Worm (Caenorhabditis elegans) whole organism, midembryonic: ENCODE measurements around the gene F25D1.3.

Experiments
- T22C8.4 ChIP-seq: fragments of 200-800 bp; sonication (Bioruptor generic); IDR thresholded peaks from 2 replicates; pipeline ENCODE4 v1.3.6; 2022; ENCODE audit warnings: missing genetic modification characterization, missing compliant biosample characterization
- cog-1 ChIP-seq: sonication (generic microtip); optimal IDR thresholded peaks from 2 replicates; lab custom pipeline; 2016; ENCODE audit warnings: missing genetic modification characterization, missing compliant biosample characterization
- flt-1 ChIP-seq: fragments of 200-800 bp; sonication (Bioruptor generic); IDR thresholded peaks from 2 replicates; pipeline ENCODE4 v1.3.6; 2022; ENCODE audit warnings: missing genetic modification characterization, missing compliant biosample characterization
- klf-2 ChIP-seq: fragments of 200-800 bp; sonication (Bioruptor generic); conservative IDR thresholded peaks from 2 replicates; pipeline ENCODE4 v1.3.6; 2022; ENCODE audit warnings: missing genetic modification reagents, missing genetic modification characterization, missing compliant biosample characterization
- med-1 ChIP-seq: sonication (generic microtip); optimal IDR thresholded peaks from 2 replicates; lab custom pipeline; 2017; ENCODE audit warnings: missing genetic modification characterization, mild to moderate bottlenecking, missing compliant biosample characterization, antibody characterized with exemption, missing genetic modification reagents; ENCODE audit not compliant: insufficient read depth
- ref-1 ChIP-seq: fragments of 200-800 bp; sonication (Bioruptor generic); conservative IDR thresholded peaks from 2 replicates; pipeline ENCODE4 v1.3.6; 2022; ENCODE audit warnings: missing genetic modification reagents, missing genetic modification characterization, missing compliant biosample characterization
- tab-1 ChIP-seq: fragments of 200-800 bp; sonication (Bioruptor generic); IDR thresholded peaks from 2 replicates; pipeline ENCODE4 v1.3.6; 2022; ENCODE audit warnings: missing genetic modification characterization, missing compliant biosample characterization
- ztf-23 ChIP-seq: fragments of 200-800 bp; sonication (Bioruptor generic); IDR thresholded peaks from 2 replicates; pipeline ENCODE4 v1.3.6; 2022; ENCODE audit warnings: missing genetic modification reagents, missing genetic modification characterization, missing compliant biosample characterization
- ztf-29 ChIP-seq: fragments of 200-800 bp; sonication (Bioruptor generic); IDR thresholded peaks from 2 replicates; pipeline ENCODE4 v1.3.6; 2022; ENCODE audit warnings: missing genetic modification reagents, missing genetic modification characterization, missing compliant biosample characterization

Gene F25D1.3

DNA sequence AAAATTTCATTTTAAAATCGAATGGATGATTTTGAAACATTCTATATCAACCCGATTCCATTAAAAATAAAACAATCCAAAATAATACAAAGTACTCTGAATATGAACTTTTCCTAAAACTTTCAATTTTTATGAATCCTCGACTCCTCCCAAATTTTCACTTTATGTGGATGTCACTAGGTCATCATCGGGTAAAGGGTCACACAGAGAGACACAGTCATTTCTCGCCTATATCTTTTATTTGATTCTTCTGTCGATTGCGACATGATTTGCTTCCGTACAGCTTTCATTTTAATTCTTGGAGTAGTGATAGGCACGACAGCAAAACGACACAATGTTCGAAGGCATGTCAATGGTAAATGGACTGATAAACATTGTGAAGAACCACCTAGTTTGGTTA is at the start of gene F25D1.3:
TSS of gene F25D1.3 (plus strand) at position 225 of the 400 bp plus-strand sequence.
- TF ChIP-seq T22C8.4 (GFP tag; lab: Robert Waterston, UW) (no peak), ztf-23 (no peak), tab-1 (GFP tag; lab: Robert Waterston, UW) (no peak), med-1 (GFP tag; lab: Kevin White, UChicago) (no peak), ztf-29 (GFP tag; lab: Robert Waterston, UW) (no peak), ref-1 (no peak), cog-1 (no peak), flt-1 (GFP tag; lab: Robert Waterston, UW) (no peak), klf-2 (GFP tag; lab: Robert Waterston, UW) (no peak)

DNA sequence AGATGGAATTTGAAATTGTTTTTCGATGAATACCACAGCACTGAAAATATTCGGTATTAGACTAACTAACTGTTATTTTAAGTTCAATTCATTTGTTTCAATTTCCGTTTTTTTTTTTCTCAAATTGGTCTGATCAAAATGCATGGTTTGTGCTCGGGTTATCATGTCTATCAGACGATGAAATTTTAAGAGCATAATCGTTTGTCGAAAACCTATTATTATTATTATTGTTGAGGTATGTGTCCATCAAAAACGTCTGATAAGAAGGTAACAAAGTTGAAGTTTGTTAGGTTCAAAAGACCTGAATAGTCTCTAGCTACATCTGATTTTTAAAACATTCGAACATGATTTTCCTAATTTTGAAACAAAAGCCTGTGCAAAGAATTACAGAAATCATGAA is 44.5 kb upstream of the F25D1.3 start:
- TF ChIP-seq cog-1 (no peak), ref-1 (no peak), ztf-29 (GFP tag; lab: Robert Waterston, UW) (no peak), tab-1 (GFP tag; lab: Robert Waterston, UW) (no peak), klf-2 (GFP tag; lab: Robert Waterston, UW) (no peak), med-1 (GFP tag; lab: Kevin White, UChicago) (no peak), ztf-23 (no peak), flt-1 (GFP tag; lab: Robert Waterston, UW) (no peak), T22C8.4 (GFP tag; lab: Robert Waterston, UW) (no peak)

DNA sequence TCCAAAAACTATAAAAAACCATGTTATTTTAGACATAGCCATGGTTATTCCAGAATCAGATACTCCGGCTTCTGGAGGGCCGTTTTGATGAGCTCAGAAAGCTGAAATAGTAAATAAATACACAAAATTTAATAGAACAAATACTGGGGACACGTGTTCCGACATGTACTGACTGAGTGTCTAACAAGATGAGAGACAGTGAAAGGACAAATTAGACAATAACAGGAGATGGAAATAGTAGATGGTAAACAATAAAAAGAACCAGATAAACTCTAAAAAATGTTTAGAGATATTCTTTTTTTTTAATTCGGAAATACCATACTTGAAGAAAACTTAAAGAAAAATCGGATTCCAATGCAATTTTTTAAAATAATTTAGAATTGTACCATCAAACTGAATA is 43.9 kb upstream of the F25D1.3 start, which contains the start of gene Y32F6B.1:
TSS of gene Y32F6B.1 (minus strand) at position 101 of the 400 bp plus-strand sequence.
- TF ChIP-seq flt-1 (GFP tag; lab: Robert Waterston, UW) = no peak
- TF ChIP-seq ztf-23 = no peak
- TF ChIP-seq ztf-29 (GFP tag; lab: Robert Waterston, UW) = no peak
- no peak for TF ChIP-seq klf-2 (GFP tag; lab: Robert Waterston, UW)
- TF ChIP-seq T22C8.4 (GFP tag; lab: Robert Waterston, UW) = no peak
- TF ChIP-seq cog-1 = no peak
- no peak for TF ChIP-seq tab-1 (GFP tag; lab: Robert Waterston, UW)
- TF ChIP-seq ref-1 = no peak
- TF ChIP-seq med-1 (GFP tag; lab: Kevin White, UChicago) = no peak

DNA sequence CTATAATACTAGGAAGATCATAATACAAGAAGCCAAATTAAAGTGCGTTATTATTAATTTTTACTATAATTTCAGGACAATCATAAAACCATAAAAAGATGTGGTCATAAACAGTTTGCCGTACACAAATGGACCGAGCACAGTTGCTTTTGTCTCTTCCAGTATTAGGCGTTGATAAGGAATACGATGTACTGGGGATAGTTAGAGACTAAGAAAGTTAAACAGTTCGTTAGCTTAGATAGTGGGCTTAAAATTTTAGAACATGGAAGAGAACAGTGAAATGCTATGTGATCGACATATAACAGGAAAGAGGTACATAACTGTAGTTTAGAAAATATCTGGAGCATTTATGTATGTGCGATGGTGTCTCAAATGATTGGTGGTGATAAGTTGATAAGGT is 43.1 kb upstream of the F25D1.3 start:
- no peak for TF ChIP-seq ref-1
- no peak for TF ChIP-seq med-1 (GFP tag; lab: Kevin White, UChicago)
- no peak for TF ChIP-seq T22C8.4 (GFP tag; lab: Robert Waterston, UW)
- TF ChIP-seq ztf-23 = no peak
- TF ChIP-seq flt-1 (GFP tag; lab: Robert Waterston, UW) = no peak
- TF ChIP-seq tab-1 (GFP tag; lab: Robert Waterston, UW) = no peak
- TF ChIP-seq ztf-29 (GFP tag; lab: Robert Waterston, UW) = no peak
- TF ChIP-seq klf-2 (GFP tag; lab: Robert Waterston, UW) = no peak

ce11 chrV:10489998-10490397 is 38.5 kb upstream of the F25D1.3 start, which contains the start of gene ncx-5:
ncx-5 (minus strand) TSS chrV:10490098.
- TF ChIP-seq ztf-23 = no peak
- TF ChIP-seq flt-1 (GFP tag; lab: Robert Waterston, UW) = no peak
- no peak for TF ChIP-seq med-1 (GFP tag; lab: Kevin White, UChicago)
- no peak for TF ChIP-seq klf-2 (GFP tag; lab: Robert Waterston, UW)
- no peak for TF ChIP-seq tab-1 (GFP tag; lab: Robert Waterston, UW)
- no peak for TF ChIP-seq cog-1
- TF ChIP-seq ref-1 = no peak
- no peak for TF ChIP-seq ztf-29 (GFP tag; lab: Robert Waterston, UW)
- TF ChIP-seq T22C8.4 (GFP tag; lab: Robert Waterston, UW) = no peak

DNA sequence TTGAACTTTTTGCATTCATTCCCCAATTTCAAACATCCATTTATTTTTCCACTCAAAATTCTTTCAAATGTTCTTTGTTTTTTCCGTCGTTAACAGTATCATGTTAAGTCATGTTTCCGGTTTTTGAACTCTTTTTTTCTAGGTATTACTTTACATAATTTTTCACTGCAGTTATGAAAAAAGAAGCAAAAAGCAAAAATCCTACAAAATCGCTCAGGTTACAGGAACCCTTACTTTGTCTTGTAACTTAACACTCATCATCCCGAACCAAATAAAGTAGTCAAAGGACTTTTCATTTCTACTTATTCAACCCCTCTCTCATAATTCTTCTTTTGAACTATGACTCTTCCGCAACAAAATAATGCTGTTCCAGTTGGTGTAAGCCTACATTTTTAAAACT is 37.1 kb upstream of the F25D1.3 start, which contains the start of gene aqp-5:
TSS of gene aqp-5 (plus strand) at position 301 of the 400 bp plus-strand sequence.
- TF ChIP-seq ztf-23 = no peak
- TF ChIP-seq flt-1 (GFP tag; lab: Robert Waterston, UW) = no peak
- no peak for TF ChIP-seq med-1 (GFP tag; lab: Kevin White, UChicago)
- no peak for TF ChIP-seq ztf-29 (GFP tag; lab: Robert Waterston, UW)
- no peak for TF ChIP-seq cog-1

- TF ChIP-seq ztf-23 = no peak
- no peak for TF ChIP-seq T22C8.4 (GFP tag; lab: Robert Waterston, UW)
- no peak for TF ChIP-seq cog-1
- TF ChIP-seq tab-1 (GFP tag; lab: Robert Waterston, UW) = no peak
- TF ChIP-seq klf-2 (GFP tag; lab: Robert Waterston, UW) = no peak
- TF ChIP-seq ztf-29 (GFP tag; lab: Robert Waterston, UW) = no peak
- TF ChIP-seq ref-1 = no peak
- no peak for TF ChIP-seq flt-1 (GFP tag; lab: Robert Waterston, UW)
- no peak for TF ChIP-seq med-1 (GFP tag; lab: Kevin White, UChicago)
These were observed 35.4 kb upstream of the F25D1.3 start, which contains the start of gene ugt-33 for ce11 chrV:10493150-10493549. ugt-33 (plus strand) TSS chrV:10493409.

ce11 chrV:10496733-10497132 is 31.8 kb upstream of the F25D1.3 start, which contains the start of gene C35A5.4:
C35A5.4 (plus strand) TSS chrV:10497033.
- no peak for TF ChIP-seq tab-1 (GFP tag; lab: Robert Waterston, UW)
- TF ChIP-seq ztf-23 = no peak
- no peak for TF ChIP-seq klf-2 (GFP tag; lab: Robert Waterston, UW)
- TF ChIP-seq ztf-29 (GFP tag; lab: Robert Waterston, UW) = no peak
- TF ChIP-seq T22C8.4 (GFP tag; lab: Robert Waterston, UW) = no peak
- TF ChIP-seq med-1 (GFP tag; lab: Kevin White, UChicago) = no peak
- no peak for TF ChIP-seq flt-1 (GFP tag; lab: Robert Waterston, UW)
- no peak for TF ChIP-seq cog-1
- TF ChIP-seq ref-1 = no peak

DNA sequence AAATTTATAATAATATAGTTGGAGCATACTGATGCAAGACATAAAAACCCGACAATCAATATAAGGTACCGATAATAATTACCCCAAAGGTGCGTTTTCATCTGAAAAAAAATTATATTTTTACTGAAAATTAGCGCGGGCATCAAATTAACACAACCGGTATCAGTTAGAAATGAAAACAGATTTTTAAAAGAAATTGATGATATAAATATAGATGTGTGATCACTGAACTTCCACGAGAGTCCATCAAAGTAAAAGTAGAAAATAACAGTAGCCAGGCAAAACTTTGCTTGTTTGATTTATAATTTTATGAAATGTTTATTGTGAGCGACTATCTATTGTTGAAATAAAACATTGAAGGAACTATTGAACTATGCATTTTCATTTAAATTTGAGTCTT is 27.2 kb upstream of the F25D1.3 start, which contains the start of gene C35A5.3:
TSS of gene C35A5.3 (minus strand) at position 101 of the 400 bp plus-strand sequence.
- TF ChIP-seq ztf-23 (no peak), ref-1 (no peak), flt-1 (GFP tag; lab: Robert Waterston, UW) (no peak)

ce11 chrV:10503011-10503410 is 25.5 kb upstream of the F25D1.3 start, which contains the start of gene C35A5.11:
C35A5.11 (minus strand) TSS chrV:10503111.
- TF ChIP-seq T22C8.4 (GFP tag; lab: Robert Waterston, UW) (no peak), klf-2 (GFP tag; lab: Robert Waterston, UW) (no peak), tab-1 (GFP tag; lab: Robert Waterston, UW) (no peak), flt-1 (GFP tag; lab: Robert Waterston, UW) (no peak), med-1 (GFP tag; lab: Kevin White, UChicago) (no peak), ztf-23 (no peak), ref-1 (no peak), cog-1 (no peak), ztf-29 (GFP tag; lab: Robert Waterston, UW) (no peak)
